Worm (Caenorhabditis elegans): ENCODE data around the gene miz-1.

ce11 chrIV:10842232-10842631, 30.0 kb downstream of the miz-1 start:
- TF ChIP-seq nhr-25 (tag; optimal IDR thresholded peaks at IDR 0.05) (no peak), ama-1 (optimal IDR thresholded peaks at IDR 0.05) (no peak), elt-2 (tag; optimal IDR thresholded peaks at IDR 0.05) (no peak), nhr-12 (tag; optimal IDR thresholded peaks at IDR 0.05) (no peak), aly-2 (tag; optimal IDR thresholded peaks at IDR 0.05) (no peak), ztf-4 (tag; optimal IDR thresholded peaks at IDR 0.05) (no peak), tbx-2 (tag; optimal IDR thresholded peaks at IDR 0.05) (no peak), mdl-1 (tag; optimal IDR thresholded peaks at IDR 0.05) (no peak), snpc-4 (tag; optimal IDR thresholded peaks at IDR 0.05) (no peak), ztf-11 (tag; optimal IDR thresholded peaks at IDR 0.05) (no peak), elt-3 (tag; optimal IDR thresholded peaks at IDR 0.05) (no peak), nhr-28 (tag; optimal IDR thresholded peaks at IDR 0.05) (no peak)
